Fruit fly (Drosophila melanogaster): Measurements from ENCODE around the gene bves.

bves gene

dm6 chrX:21044278-21044830 lies 9.4 kb upstream of the bves start:
- TF ChIP-seq Mnt (GFP tag; optimal IDR thresholded peaks at IDR 0.05) (no peak), Crg-1 (GFP tag; optimal IDR thresholded peaks at IDR 0.05) (no peak), cnc (optimal IDR thresholded peaks at IDR 0.05) (peak in 1 of 2 experiments; percentile 76)

- peak; percentile 58 for TF ChIP-seq kay (GFP tag; ENCODE audit: borderline replicate concordance)
- peak; percentile 61 for TF ChIP-seq CG7045 (GFP tag; optimal IDR thresholded peaks at IDR 0.05)
- peak; percentile 25 for TF ChIP-seq CG14711 (tag; optimal IDR thresholded peaks at IDR 0.05)
- TF ChIP-seq cnc (optimal IDR thresholded peaks at IDR 0.05), result no peak
- TF ChIP-seq CG33017 (tag; optimal IDR thresholded peaks at IDR 0.05), result peak; percentile 51
- TF ChIP-seq bab1 (GFP tag; optimal IDR thresholded peaks at IDR 0.05), result peak; percentile 33
- peak; percentile 73 for TF ChIP-seq CG11617 (GFP tag; optimal IDR thresholded peaks at IDR 0.05)
- peak; percentile 34 for TF ChIP-seq toe (GFP tag; optimal IDR thresholded peaks at IDR 0.05)
- TF ChIP-seq CG5204 (GFP tag; optimal IDR thresholded peaks at IDR 0.05), result no peak
- peak; percentile 36 for TF ChIP-seq cic (GFP tag; optimal IDR thresholded peaks at IDR 0.05)
- TF ChIP-seq Mnt (GFP tag; optimal IDR thresholded peaks at IDR 0.05), result peak; percentile 65
- TF ChIP-seq CG12768 (GFP tag; optimal IDR thresholded peaks at IDR 0.05), result no peak
- TF ChIP-seq Clk (GFP tag; optimal IDR thresholded peaks at IDR 0.05), result no peak
- TF ChIP-seq Hr96 (GFP tag; optimal IDR thresholded peaks at IDR 0.05), result no peak
- peak; percentile 94 for TF ChIP-seq ovo (GFP tag; optimal IDR thresholded peaks at IDR 0.05)
- peak; percentile 17 for TF ChIP-seq CG7101 (tag; optimal IDR thresholded peaks at IDR 0.05)
- TF ChIP-seq Crg-1 (GFP tag; optimal IDR thresholded peaks at IDR 0.05), result peak; percentile 25
- peak; percentile 35 for TF ChIP-seq pad (GFP tag; optimal IDR thresholded peaks at IDR 0.05)
- TF ChIP-seq CG1620 (GFP tag; optimal IDR thresholded peaks at IDR 0.05), result peak; percentile 17
- peak; percentile 36 for TF ChIP-seq tj (GFP tag; optimal IDR thresholded peaks at IDR 0.05)
Observed at dm6 chrX:21044831-21045447, 8.8 kb upstream of the bves start, which contains the start of gene Cbs. Gene Cbs, plus strand, starts transcription at chrX:21045138.

- TF ChIP-seq Clk (GFP tag; optimal IDR thresholded peaks at IDR 0.05), result no peak
- TF ChIP-seq CG14711 (tag; optimal IDR thresholded peaks at IDR 0.05), result peak; percentile 26
Observed at dm6 chrX:21045448-21045941, 8.3 kb upstream of the bves start.

- TF ChIP-seq CG1620 (GFP tag; optimal IDR thresholded peaks at IDR 0.05) (no peak), tj (GFP tag; optimal IDR thresholded peaks at IDR 0.05) (no peak), Clk (GFP tag; optimal IDR thresholded peaks at IDR 0.05) (no peak), CG14711 (tag; optimal IDR thresholded peaks at IDR 0.05) (no peak), kay (GFP tag; ENCODE audit: borderline replicate concordance) (no peak), bab1 (GFP tag; optimal IDR thresholded peaks at IDR 0.05) (no peak), ovo (GFP tag; optimal IDR thresholded peaks at IDR 0.05) (no peak), CG5204 (GFP tag; optimal IDR thresholded peaks at IDR 0.05) (no peak), Crg-1 (GFP tag; optimal IDR thresholded peaks at IDR 0.05) (no peak), pad (GFP tag; optimal IDR thresholded peaks at IDR 0.05) (no peak), cnc (optimal IDR thresholded peaks at IDR 0.05) (no peak), CG12768 (GFP tag; optimal IDR thresholded peaks at IDR 0.05) (no peak), Mnt (GFP tag; optimal IDR thresholded peaks at IDR 0.05) (no peak), Hr96 (GFP tag; optimal IDR thresholded peaks at IDR 0.05) (no peak), CG7045 (GFP tag; optimal IDR thresholded peaks at IDR 0.05) (no peak), CG11617 (GFP tag; optimal IDR thresholded peaks at IDR 0.05) (no peak), cic (GFP tag; optimal IDR thresholded peaks at IDR 0.05) (no peak), CG7101 (tag; optimal IDR thresholded peaks at IDR 0.05) (no peak)
Observed at dm6 chrX:21046141-21046540, 7.6 kb upstream of the bves start.

- TF ChIP-seq ovo (GFP tag; optimal IDR thresholded peaks at IDR 0.05) (no peak), CG33017 (tag; optimal IDR thresholded peaks at IDR 0.05) (no peak), CG1620 (GFP tag; optimal IDR thresholded peaks at IDR 0.05) (no peak)
Observed at dm6 chrX:21047717-21048116, 6.0 kb upstream of the bves start.

- TF ChIP-seq CG7045 (GFP tag; optimal IDR thresholded peaks at IDR 0.05) (peak; percentile 18), bab1 (GFP tag; optimal IDR thresholded peaks at IDR 0.05) (peak; percentile 87), Crg-1 (GFP tag; optimal IDR thresholded peaks at IDR 0.05) (peak; percentile 79), cic (GFP tag; optimal IDR thresholded peaks at IDR 0.05) (no peak), CG7101 (tag; optimal IDR thresholded peaks at IDR 0.05) (peak; percentile 89), CG5204 (GFP tag; optimal IDR thresholded peaks at IDR 0.05) (peak; percentile 56), CG14711 (tag; optimal IDR thresholded peaks at IDR 0.05) (peak; percentile 75), CG1620 (GFP tag; optimal IDR thresholded peaks at IDR 0.05) (peak; percentile 88), Mnt (GFP tag; optimal IDR thresholded peaks at IDR 0.05) (peak; percentile 87), CG11617 (GFP tag; optimal IDR thresholded peaks at IDR 0.05) (peak; percentile 90), CG12768 (GFP tag; optimal IDR thresholded peaks at IDR 0.05) (peak; percentile 62), cnc (optimal IDR thresholded peaks at IDR 0.05) (no peak), ovo (GFP tag; optimal IDR thresholded peaks at IDR 0.05) (peak; percentile 85), tj (GFP tag; optimal IDR thresholded peaks at IDR 0.05) (peak; percentile 60), kay (GFP tag; ENCODE audit: borderline replicate concordance) (no peak), toe (GFP tag; optimal IDR thresholded peaks at IDR 0.05) (peak; percentile 68), Clk (GFP tag; optimal IDR thresholded peaks at IDR 0.05) (no peak), CG33017 (tag; optimal IDR thresholded peaks at IDR 0.05) (peak; percentile 44), pad (GFP tag; optimal IDR thresholded peaks at IDR 0.05) (peak; percentile 78), Hr96 (GFP tag; optimal IDR thresholded peaks at IDR 0.05) (peak; percentile 94)
Observed at dm6 chrX:21053099-21053715, 556 bp upstream of the bves start.

All from whole organism, adult.